Worm (Caenorhabditis elegans): Measurements from ENCODE around the gene C06G3.8.

Gene C06G3.8

ce11 chrIV:7022227-7022626 lies 10.1 kb downstream of the C06G3.8 start:
- no peak for TF ChIP-seq elt-1 (tag; optimal IDR thresholded peaks at IDR 0.05)
- TF ChIP-seq R02D3.7 (tag; optimal IDR thresholded peaks at IDR 0.05), result no peak
- TF ChIP-seq nhr-76 (tag; optimal IDR thresholded peaks at IDR 0.05), result no peak
- no peak for TF ChIP-seq lsy-12 (tag; optimal IDR thresholded peaks at IDR 0.05)
- TF ChIP-seq lin-15B (tag; optimal IDR thresholded peaks at IDR 0.05), result no peak
- TF ChIP-seq elt-3 (tag; optimal IDR thresholded peaks at IDR 0.05), result no peak
- TF ChIP-seq nhr-67 (tag; optimal IDR thresholded peaks at IDR 0.05), result no peak
- no peak for TF ChIP-seq ceh-9 (tag; optimal IDR thresholded peaks at IDR 0.05)
- no peak for TF ChIP-seq ceh-16 (tag; optimal IDR thresholded peaks at IDR 0.05)
- TF ChIP-seq ztf-4 (tag; optimal IDR thresholded peaks at IDR 0.05), result no peak

ce11 chrIV:7020630-7021029 lies 11.7 kb downstream of the C06G3.8 start:
- TF ChIP-seq tbx-2 (tag; optimal IDR thresholded peaks at IDR 0.05), result no peak
- no peak for TF ChIP-seq eor-1 (tag; optimal IDR thresholded peaks at IDR 0.05)
- TF ChIP-seq ztf-4 (tag; optimal IDR thresholded peaks at IDR 0.05), result no peak
- no peak for TF ChIP-seq mml-1 (tag; optimal IDR thresholded peaks at IDR 0.05)
- TF ChIP-seq egl-5 (tag; optimal IDR thresholded peaks at IDR 0.05), result no peak
- TF ChIP-seq skn-1 (tag; optimal IDR thresholded peaks at IDR 0.05), result no peak
- TF ChIP-seq ceh-9 (tag; optimal IDR thresholded peaks at IDR 0.05), result no peak
- no peak for TF ChIP-seq zag-1 (tag; optimal IDR thresholded peaks at IDR 0.05)
- TF ChIP-seq lin-15B (tag; optimal IDR thresholded peaks at IDR 0.05), result no peak
- TF ChIP-seq fkh-10 (GFP tag; optimal IDR thresholded peaks at IDR 0.05), result no peak
- TF ChIP-seq elt-2 (tag; optimal IDR thresholded peaks at IDR 0.05), result peak; percentile 80
- peak; percentile 63 for TF ChIP-seq pha-4 (tag; optimal IDR thresholded peaks at IDR 0.05)
- peak; percentile 48 for TF ChIP-seq pqm-1 (tag; optimal IDR thresholded peaks at IDR 0.05)
- no peak for TF ChIP-seq nhr-11 (tag; optimal IDR thresholded peaks at IDR 0.05)
- peak; percentile 23 for TF ChIP-seq nhr-25 (tag; optimal IDR thresholded peaks at IDR 0.05)
- no peak for TF ChIP-seq ceh-28 (tag; optimal IDR thresholded peaks at IDR 0.05)
- no peak for TF ChIP-seq ama-1 (optimal IDR thresholded peaks at IDR 0.05)
- no peak for TF ChIP-seq mdl-1 (tag; optimal IDR thresholded peaks at IDR 0.05)
- TF ChIP-seq lin-39 (tag; optimal IDR thresholded peaks at IDR 0.05), result no peak
- TF ChIP-seq nhr-76 (tag; optimal IDR thresholded peaks at IDR 0.05), result no peak
- no peak for TF ChIP-seq ZK546.5 (tag; optimal IDR thresholded peaks at IDR 0.05)
- no peak for TF ChIP-seq ztf-11 (tag; optimal IDR thresholded peaks at IDR 0.05)
- TF ChIP-seq unc-62 (GFP tag; optimal IDR thresholded peaks at IDR 0.05), result no peak
- TF ChIP-seq daf-12 (tag; optimal IDR thresholded peaks at IDR 0.05), result no peak
- no peak for TF ChIP-seq aly-2 (tag; optimal IDR thresholded peaks at IDR 0.05)
- TF ChIP-seq nhr-77 (tag; optimal IDR thresholded peaks at IDR 0.05), result no peak
- no peak for TF ChIP-seq ceh-82 (tag; optimal IDR thresholded peaks at IDR 0.05)
- TF ChIP-seq nhr-28 (tag; optimal IDR thresholded peaks at IDR 0.05), result no peak
- TF ChIP-seq egl-27 (tag; optimal IDR thresholded peaks at IDR 0.05), result no peak
- no peak for TF ChIP-seq nhr-43 (tag; optimal IDR thresholded peaks at IDR 0.05; ENCODE audit: poor library complexity, severe bottlenecking)
- no peak for TF ChIP-seq sea-2 (GFP tag; optimal IDR thresholded peaks at IDR 0.05)
- TF ChIP-seq elt-1 (tag; optimal IDR thresholded peaks at IDR 0.05), result no peak

ce11 chrIV:7018623-7019022 lies 13.7 kb downstream of the C06G3.8 start:
- TF ChIP-seq pqm-1 (tag; optimal IDR thresholded peaks at IDR 0.05) (no peak), fkh-10 (GFP tag; optimal IDR thresholded peaks at IDR 0.05) (peak; percentile 52), R02D3.7 (tag; optimal IDR thresholded peaks at IDR 0.05) (no peak), elt-2 (tag; optimal IDR thresholded peaks at IDR 0.05) (no peak), mdl-1 (tag; optimal IDR thresholded peaks at IDR 0.05) (no peak), ceh-16 (tag; optimal IDR thresholded peaks at IDR 0.05) (no peak)

ce11 chrIV:7017123-7017674 lies 15.2 kb downstream of the C06G3.8 start, which contains the start of gene gldi-4:
Gene gldi-4, plus strand, starts transcription at chrIV:7017624.
- TF ChIP-seq tbx-2 (tag; optimal IDR thresholded peaks at IDR 0.05), result no peak
- TF ChIP-seq nhr-76 (tag; optimal IDR thresholded peaks at IDR 0.05), result no peak
- no peak for TF ChIP-seq unc-62 (GFP tag; optimal IDR thresholded peaks at IDR 0.05)
- TF ChIP-seq mdl-1 (tag; optimal IDR thresholded peaks at IDR 0.05), result no peak
- TF ChIP-seq ztf-11 (tag; optimal IDR thresholded peaks at IDR 0.05), result no peak
- TF ChIP-seq elt-1 (tag; optimal IDR thresholded peaks at IDR 0.05), result no peak
- TF ChIP-seq mml-1 (tag; optimal IDR thresholded peaks at IDR 0.05), result no peak
- TF ChIP-seq fkh-2 (tag; optimal IDR thresholded peaks at IDR 0.05), result no peak
- no peak for TF ChIP-seq egl-27 (tag; optimal IDR thresholded peaks at IDR 0.05)
- no peak for TF ChIP-seq lsy-12 (tag; optimal IDR thresholded peaks at IDR 0.05)
- no peak for TF ChIP-seq nhr-12 (tag; optimal IDR thresholded peaks at IDR 0.05)
- TF ChIP-seq nhr-43 (tag; optimal IDR thresholded peaks at IDR 0.05; ENCODE audit: poor library complexity, severe bottlenecking), result no peak
- TF ChIP-seq elt-2 (tag; optimal IDR thresholded peaks at IDR 0.05), result no peak
- no peak for TF ChIP-seq egl-5 (tag; optimal IDR thresholded peaks at IDR 0.05)
- TF ChIP-seq nhr-77 (tag; optimal IDR thresholded peaks at IDR 0.05), result no peak

Data from whole organism, L3 larva.